Worm (Caenorhabditis elegans) whole organism, young adult: ENCODE results near the gene sra-7.

Source experiments
- B0261.1 ChIP-seq: sonication (generic microtip); optimal IDR thresholded peaks from 2 replicates; lab custom pipeline; 2016; ENCODE audit warnings: mild to moderate bottlenecking, missing genetic modification characterization, moderate library complexity, missing compliant biosample characterization
- F49E8.2 ChIP-seq: sonication (generic microtip); optimal IDR thresholded peaks from 3 replicates; lab custom pipeline; 2017; ENCODE audit warnings: missing genetic modification characterization, mild to moderate bottlenecking, missing compliant biosample characterization, antibody characterized with exemption, moderate library complexity; ENCODE audit not compliant: insufficient read depth
- F52B5.7 ChIP-seq: sonication (generic microtip); optimal IDR thresholded peaks from 2 replicates; lab custom pipeline; 2016; ENCODE audit warnings: mild to moderate bottlenecking, missing genetic modification characterization, missing compliant biosample characterization
- F57A8.1 ChIP-seq: fragments of 200-800 bp; sonication (Bioruptor generic); optimal IDR thresholded peaks from 2 replicates; lab custom pipeline; 2018; ENCODE audit warnings: mild to moderate bottlenecking, missing genetic modification characterization, moderate library complexity, missing compliant biosample characterization
- T26A5.8 ChIP-seq: sonication (generic microtip); optimal IDR thresholded peaks from 2 replicates; lab custom pipeline; 2016; ENCODE audit warnings: missing genetic modification characterization, missing compliant biosample characterization
- Y53G8AR.9 ChIP-seq: fragments of 200-800 bp; sonication (Bioruptor generic); conservative IDR thresholded peaks from 2 replicates; pipeline ENCODE4 v1.3.6; 2022; ENCODE audit warnings: missing genetic modification reagents, missing genetic modification characterization, missing compliant biosample characterization
- Y67H2A.10 ChIP-seq: fragments of 200-800 bp; sonication (Bioruptor generic); conservative IDR thresholded peaks from 2 replicates; pipeline ENCODE4 v1.3.6; 2022; ENCODE audit warnings: missing genetic modification reagents, missing genetic modification characterization, missing compliant biosample characterization
- Y95B8A.8 ChIP-seq: fragments of 200-800 bp; sonication (Bioruptor generic); IDR thresholded peaks from 2 replicates; pipeline ENCODE4 v1.3.6; 2022; ENCODE audit warnings: missing genetic modification reagents, missing genetic modification characterization, missing compliant biosample characterization
- aptf-2 ChIP-seq: fragments of 200-800 bp; sonication (Bioruptor generic); conservative IDR thresholded peaks from 2 replicates; pipeline ENCODE4 v1.3.6; 2022; ENCODE audit warnings: missing genetic modification reagents, missing genetic modification characterization, missing compliant biosample characterization
- attf-6 ChIP-seq: fragments of 200-800 bp; sonication (Bioruptor generic); IDR thresholded peaks from 2 replicates; pipeline ENCODE4 v1.3.6; 2022; ENCODE audit warnings: missing genetic modification reagents, missing genetic modification characterization, missing compliant biosample characterization
- bed-1 ChIP-seq: fragments of 200-800 bp; sonication (Bioruptor generic); IDR thresholded peaks from 2 replicates; pipeline ENCODE4 v1.3.6; 2022; ENCODE audit warnings: missing genetic modification reagents, missing genetic modification characterization, missing compliant biosample characterization
- cebp-1 ChIP-seq, 2 experiments: fragments of 200-800 bp in 1 of 2; sonication (Bioruptor generic) in 1 of 2; sonication (generic microtip) in 1 of 2; IDR thresholded peaks in 1 of 2; optimal IDR thresholded peaks in 1 of 2; 2 replicates each; pipeline versions ENCODE4 v1.3.6 to Lab custom; 2017 to 2022; ENCODE audit warnings: missing compliant biosample characterization in 2 of 2, missing genetic modification characterization in 2 of 2, mild to moderate bottlenecking in 1 of 2, missing genetic modification reagents in 1 of 2, moderate library complexity in 1 of 2
- ceh-100 ChIP-seq: fragments of 200-800 bp; sonication (Bioruptor generic); IDR thresholded peaks from 2 replicates; pipeline ENCODE4 v1.3.6; 2022; ENCODE audit warnings: missing genetic modification reagents, missing genetic modification characterization, missing compliant biosample characterization
- ceh-27 ChIP-seq: fragments of 200-800 bp; sonication (Bioruptor generic); optimal IDR thresholded peaks from 2 replicates; lab custom pipeline; 2018; ENCODE audit warnings: mild to moderate bottlenecking, missing genetic modification characterization, moderate library complexity, missing compliant biosample characterization
- ceh-58 ChIP-seq: fragments of 200-800 bp; sonication (Bioruptor generic); IDR thresholded peaks from 2 replicates; pipeline ENCODE4 v1.3.6; 2022; ENCODE audit warnings: missing genetic modification characterization, missing compliant biosample characterization
- chd-7 ChIP-seq: sonication (generic microtip); optimal IDR thresholded peaks from 2 replicates; lab custom pipeline; 2016; ENCODE audit warnings: mild to moderate bottlenecking, missing genetic modification characterization, moderate library complexity, missing compliant biosample characterization
- die-1 ChIP-seq: sonication (generic microtip); optimal IDR thresholded peaks from 2 replicates; lab custom pipeline; 2016; ENCODE audit warnings: missing genotype, mild to moderate bottlenecking, missing genetic modification characterization, missing compliant biosample characterization
- dox-1 ChIP-seq: fragments of 200-800 bp; sonication (Bioruptor generic); IDR thresholded peaks from 2 replicates; pipeline ENCODE4 v1.3.6; 2022; ENCODE audit warnings: missing genetic modification reagents, missing genetic modification characterization, missing compliant biosample characterization
- dpff-1 ChIP-seq: sonication (generic microtip); optimal IDR thresholded peaks from 2 replicates; lab custom pipeline; 2017; ENCODE audit warnings: mild to moderate bottlenecking, missing genetic modification characterization, missing compliant biosample characterization
- egl-18 ChIP-seq: fragments of 200-800 bp; sonication (Bioruptor generic); IDR thresholded peaks from 2 replicates; pipeline ENCODE4 v1.3.6; 2022; ENCODE audit warnings: missing genetic modification reagents, missing genetic modification characterization, missing compliant biosample characterization
- hlh-12 ChIP-seq: sonication (generic microtip); optimal IDR thresholded peaks from 2 replicates; lab custom pipeline; 2016; ENCODE audit warnings: missing genetic modification characterization, missing compliant biosample characterization
- hmg-20 ChIP-seq: fragments of 200-800 bp; sonication (Bioruptor generic); IDR thresholded peaks from 2 replicates; pipeline ENCODE4 v1.3.6; 2022; ENCODE audit warnings: missing genetic modification reagents, missing genetic modification characterization, missing compliant biosample characterization
- hrde-1 ChIP-seq: sonication (generic microtip); optimal IDR thresholded peaks from 2 replicates; lab custom pipeline; 2016; ENCODE audit warnings: missing genetic modification characterization, mild to moderate bottlenecking, missing compliant biosample characterization, moderate library complexity, missing genotype, missing genetic modification reagents, borderline replicate concordance
- lag-1 ChIP-seq: fragments of 200-800 bp; sonication (Bioruptor generic); IDR thresholded peaks from 2 replicates; pipeline ENCODE4 v1.3.6; 2022; ENCODE audit warnings: missing genetic modification reagents, missing genetic modification characterization, missing compliant biosample characterization
- lin-26 ChIP-seq: fragments of 200-800 bp; sonication (Bioruptor generic); IDR thresholded peaks from 2 replicates; pipeline ENCODE4 v1.3.6; 2022; ENCODE audit warnings: missing genetic modification reagents, missing genetic modification characterization, missing compliant biosample characterization
- lsl-1 ChIP-seq: fragments of 200-800 bp; sonication (Bioruptor generic); optimal IDR thresholded peaks from 2 replicates; lab custom pipeline; 2018; ENCODE audit warnings: mild to moderate bottlenecking, missing genetic modification characterization, moderate library complexity, missing compliant biosample characterization
- mcd-1 ChIP-seq: fragments of 200-800 bp; sonication (Bioruptor generic); IDR thresholded peaks from 2 replicates; pipeline ENCODE4 v1.3.6; 2022; ENCODE audit warnings: missing genetic modification reagents, missing genetic modification characterization, missing compliant biosample characterization
- mel-28 ChIP-seq: sonication (generic microtip); optimal IDR thresholded peaks from 2 replicates; lab custom pipeline; 2016; ENCODE audit warnings: borderline replicate concordance, mild to moderate bottlenecking, missing genetic modification characterization, missing compliant biosample characterization
- mes-4 ChIP-seq: sonication (generic microtip); optimal IDR thresholded peaks from 2 replicates; lab custom pipeline; 2016; ENCODE audit warnings: missing genotype, missing genetic modification characterization, missing compliant biosample characterization
- mxl-1 ChIP-seq: sonication (generic microtip); optimal IDR thresholded peaks from 2 replicates; lab custom pipeline; 2016; ENCODE audit warnings: missing genetic modification characterization, missing compliant biosample characterization
- nfya-2 ChIP-seq: fragments of 200-800 bp; sonication (Bioruptor generic); IDR thresholded peaks from 2 replicates; pipeline ENCODE4 v1.3.6; 2022; ENCODE audit warnings: missing genetic modification reagents, missing genetic modification characterization, missing compliant biosample characterization
- nfyb-1 ChIP-seq: fragments of 200-800 bp; sonication (Bioruptor generic); IDR thresholded peaks from 2 replicates; pipeline ENCODE4 v1.3.6; 2022; ENCODE audit warnings: missing genetic modification reagents, missing genetic modification characterization, missing compliant biosample characterization
- nhr-27 ChIP-seq: fragments of 200-800 bp; sonication (Bioruptor generic); optimal IDR thresholded peaks from 2 replicates; lab custom pipeline; 2018; ENCODE audit warnings: mild to moderate bottlenecking, missing genetic modification characterization, moderate library complexity, missing compliant biosample characterization
- pha-4 ChIP-seq: fragments of 150-350 bp; sonication (generic microtip); optimal IDR thresholded peaks from 2 replicates; lab custom pipeline; 2014; ENCODE audit warnings: missing biosample characterization, missing genetic modification reagents, missing genetic modification characterization
- rec-8 ChIP-seq, 2 experiments: sonication (generic microtip); optimal IDR thresholded peaks; 2 replicates each; lab custom pipeline; 2016; ENCODE audit warnings: mild to moderate bottlenecking in 2 of 2, missing genetic modification characterization in 2 of 2, missing genetic modification reagents in 2 of 2, missing genotype in 2 of 2, missing biosample characterization in 1 of 2, missing compliant biosample characterization in 1 of 2, moderate library complexity in 1 of 2
- sdz-38 ChIP-seq: sonication (generic microtip); optimal IDR thresholded peaks from 2 replicates; lab custom pipeline; 2016; ENCODE audit warnings: missing genotype, missing genetic modification characterization, missing compliant biosample characterization
- snpc-1.3 ChIP-seq: sonication (generic microtip); optimal IDR thresholded peaks from 2 replicates; lab custom pipeline; 2017; ENCODE audit warnings: missing genetic modification characterization, mild to moderate bottlenecking, missing compliant biosample characterization, antibody characterized with exemption, moderate library complexity, missing genotype, missing genetic modification reagents; ENCODE audit not compliant: insufficient read depth
- snpc-4 ChIP-seq, 5 experiments: fragments of 150-350 bp in 1 of 5; sonication (generic microtip) in 4 of 5; optimal IDR thresholded peaks; 2 replicates each; lab custom pipeline; 2014 to 2018; ENCODE audit warnings: missing genetic modification characterization in 5 of 5, missing biosample characterization in 3 of 5, antibody characterized with exemption in 2 of 5, mild to moderate bottlenecking in 2 of 5, missing compliant biosample characterization in 2 of 5, missing genotype in 2 of 5, moderate library complexity in 2 of 5, missing genetic modification reagents in 1 of 5
- tbp1 ChIP-seq: fragments of 200-800 bp; sonication (Bioruptor generic); optimal IDR thresholded peaks from 2 replicates; lab custom pipeline; 2018; ENCODE audit warnings: mild to moderate bottlenecking, missing genetic modification characterization, missing compliant biosample characterization
- tlf-1 ChIP-seq: fragments of 200-800 bp; sonication (Bioruptor generic); optimal IDR thresholded peaks from 2 replicates; lab custom pipeline; 2018; ENCODE audit warnings: mild to moderate bottlenecking, missing genetic modification characterization, missing compliant biosample characterization
- zfh-2 ChIP-seq: fragments of 200-800 bp; sonication (Bioruptor generic); conservative IDR thresholded peaks from 2 replicates; pipeline ENCODE4 v1.3.6; 2022; ENCODE audit warnings: missing genetic modification reagents, missing genetic modification characterization, missing compliant biosample characterization
- ztf-22 ChIP-seq: fragments of 200-800 bp; sonication (Bioruptor generic); optimal IDR thresholded peaks from 2 replicates; lab custom pipeline; 2018; ENCODE audit warnings: mild to moderate bottlenecking, missing genetic modification characterization, moderate library complexity, missing compliant biosample characterization
- ztf-28 ChIP-seq: fragments of 200-800 bp; sonication (Bioruptor generic); IDR thresholded peaks from 2 replicates; pipeline ENCODE4 v1.3.6; 2022; ENCODE audit warnings: missing genetic modification reagents, missing genetic modification characterization, missing compliant biosample characterization

sra-7 gene

ce11 chrII:9573412-9573811, 28.9 kb downstream of the sra-7 start:
- TF ChIP-seq tlf-1 (GFP tag; lab: Kevin White, UChicago) = no peak
- no peak for TF ChIP-seq nhr-27 (tag; lab: Kevin White, UChicago)
- TF ChIP-seq Y95B8A.8 (GFP tag; lab: Robert Waterston, UW) = no peak
- TF ChIP-seq dox-1 (GFP tag; lab: Robert Waterston, UW) = no peak
- TF ChIP-seq B0261.1 = no peak
- no peak for TF ChIP-seq ceh-100 (GFP tag; lab: Robert Waterston, UW)
- no peak for TF ChIP-seq mxl-1 (tag; lab: Kevin White, UChicago)
- no peak for TF ChIP-seq lsl-1 (GFP tag; lab: Kevin White, UChicago)
- TF ChIP-seq bed-1 (GFP tag; lab: Robert Waterston, UW) = no peak
- TF ChIP-seq cebp-1 (GFP tag; IDR thresholded peaks at IDR 0.05; lab: Robert Waterston, UW) = no peak
- TF ChIP-seq cebp-1 (tag; optimal IDR thresholded peaks at IDR 0.05; lab: Kevin White, UChicago) = no peak

- TF ChIP-seq ztf-28 (GFP tag; lab: Robert Waterston, UW) (no peak), F52B5.7 (tag; lab: Kevin White, UChicago) (no peak), ztf-22 (GFP tag; lab: Kevin White, UChicago) (no peak), F57A8.1 (GFP tag; lab: Kevin White, UChicago) (no peak), F49E8.2 (tag; lab: Kevin White, UChicago) (no peak), zfh-2 (0 out of 2 replicates have a peak, but pooled peaks have one; percentile 16), ceh-58 (GFP tag; lab: Robert Waterston, UW) (no peak), hmg-20 (GFP tag; lab: Robert Waterston, UW) (no peak), T26A5.8 (tag; lab: Kevin White, UChicago) (no peak), hrde-1 (tag; lab: Kevin White, UChicago) (no peak), nfyb-1 (GFP tag; lab: Robert Waterston, UW) (no peak), mel-28 (tag; lab: Kevin White, UChicago) (no peak), snpc-1.3 (tag; lab: Kevin White, UChicago) (no peak), ceh-27 (GFP tag; lab: Kevin White, UChicago) (peak; percentile 14), aptf-2 (GFP tag; lab: Robert Waterston, UW) (no peak), dpff-1 (tag; lab: Kevin White, UChicago) (no peak), lsl-1 (GFP tag; lab: Kevin White, UChicago) (no peak), snpc-4 (GFP tag; optimal IDR thresholded peaks at IDR 0.05; lab: Kevin White, UChicago) (no peak), snpc-4 (tag; optimal IDR thresholded peaks at IDR 0.05; lab: Kevin White, UChicago) (no peak), sdz-38 (tag; lab: Kevin White, UChicago) (no peak), die-1 (tag; lab: Kevin White, UChicago) (no peak), attf-6 (no peak), pha-4 (tag; lab: Kevin White, UChicago) (no peak), nfya-2 (GFP tag; lab: Robert Waterston, UW) (no peak), Y53G8AR.9 (GFP tag; lab: Robert Waterston, UW) (no peak), chd-7 (peak; percentile 13), mcd-1 (GFP tag; lab: Robert Waterston, UW) (no peak), lag-1 (GFP tag; lab: Robert Waterston, UW) (no peak), mes-4 (no peak), hlh-12 (no peak), lin-26 (GFP tag; lab: Robert Waterston, UW) (no peak), Y67H2A.10 (GFP tag; lab: Robert Waterston, UW) (no peak), egl-18 (GFP tag; lab: Robert Waterston, UW) (0 out of 2 replicates have a peak, but pooled peaks have one; percentile 27), rec-8 (tag; optimal IDR thresholded peaks at IDR 0.05; lab: Kevin White, UChicago) (no peak), tbp1 (GFP tag; lab: Kevin White, UChicago) (no peak)
Measured at ce11 chrII:9574406-9574805, 29.9 kb downstream of the sra-7 start.
